Fruit fly (Drosophila melanogaster) S2 (cell line): ENCODE measurements around the gene CG32221.

Experiments used
- CG8478 ChIP-seq: fragments of >200 bp; optimal IDR thresholded peaks from 2 replicates; lab custom pipeline; 2018
- CTCF ChIP-seq, 2 experiments: fragments of >200 bp; optimal IDR thresholded peaks; 2 replicates each; lab custom pipeline; 2018

DNA sequence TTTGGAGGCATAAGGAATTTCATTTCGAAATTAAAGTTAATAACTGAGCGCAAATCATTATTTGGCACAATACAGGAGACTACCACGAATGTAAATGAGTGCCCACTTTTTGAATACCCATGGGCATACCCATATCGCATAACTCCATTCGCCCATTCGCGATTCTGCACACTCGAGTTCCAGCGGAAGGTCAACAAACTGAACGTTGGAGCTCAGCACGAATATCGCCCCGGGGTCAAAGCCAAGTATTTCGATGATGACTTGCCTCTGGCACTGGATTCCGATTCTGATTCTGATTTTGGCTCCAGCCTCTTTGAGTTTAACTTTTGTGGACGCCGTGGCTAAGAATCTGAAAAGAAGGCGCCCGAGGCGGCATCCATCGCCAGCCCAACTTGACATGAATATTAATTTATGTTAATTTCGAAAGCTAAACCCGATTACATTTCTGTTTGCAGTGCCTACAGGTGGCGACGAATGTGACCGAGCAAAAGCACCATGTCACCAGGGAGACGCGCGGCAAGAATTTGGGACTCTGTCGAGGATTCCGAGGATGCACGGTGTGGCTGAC lies 23.5 kb downstream of the CG32221 start:
- TF ChIP-seq CG8478 (lab: Kevin White, UChicago), result no peak
- TF ChIP-seq CTCF (optimal IDR thresholded peaks at IDR 0.05; lab: Kevin White, UChicago), result no peak
